Fruit fly (Drosophila melanogaster): ENCODE data around the gene RpL30.
A peak's percentile ranks its signal among the peaks of the same experiment; 100 is the strongest.

The RpL30 gene

dm6 chr2L:19021278-19022220, 12.4 kb upstream of the RpL30 start (continued):
- TF ChIP-seq Drgx (GFP tag; IDR thresholded peaks at IDR 0.05) (no peak), jigr1 (GFP tag; IDR thresholded peaks at IDR 0.05) (no peak), CG4617 (GFP tag; optimal IDR thresholded peaks at IDR 0.05; ENCODE audit: borderline replicate concordance) (no peak), wek (GFP tag; optimal IDR thresholded peaks at IDR 0.05) (no peak), Ada2b (GFP tag; IDR thresholded peaks at IDR 0.05) (peak; percentile 65), CG16815 (GFP tag; optimal IDR thresholded peaks at IDR 0.05) (peak; percentile 51), bcd (GFP tag; optimal IDR thresholded peaks at IDR 0.05) (peak; percentile 70), Hsf (GFP tag; optimal IDR thresholded peaks at IDR 0.05) (peak; percentile 71), repo (GFP tag; optimal IDR thresholded peaks at IDR 0.05) (no peak), CG18011 (GFP tag; optimal IDR thresholded peaks at IDR 0.05) (peak; percentile 50), PHDP (tag; optimal IDR thresholded peaks at IDR 0.05) (peak; percentile 85), ftz-f1 (GFP tag; optimal IDR thresholded peaks at IDR 0.05) (no peak), schlank (tag; optimal IDR thresholded peaks at IDR 0.05) (peak; percentile 31), Hr51 (GFP tag; optimal IDR thresholded peaks at IDR 0.05) (peak; percentile 12 to 89), Mrtf (GFP tag; IDR thresholded peaks at IDR 0.05) (0 out of 3 replicates have a peak, but pooled peaks have one; percentile 26), lov (optimal IDR thresholded peaks at IDR 0.05) (no peak), lov (GFP tag; IDR thresholded peaks at IDR 0.05) (no peak), CG31365 (tag; optimal IDR thresholded peaks at IDR 0.05) (peak; percentile 25), org-1 (GFP tag; optimal IDR thresholded peaks at IDR 0.05) (peak; percentile 84), zen (tag; optimal IDR thresholded peaks at IDR 0.05) (peak; percentile 4), CG7372 (GFP tag; IDR thresholded peaks at IDR 0.05) (peak; percentile 66), Hr78 (GFP tag; optimal IDR thresholded peaks at IDR 0.05) (peak in 1 of 2 experiments; percentile 68), Tbp (GFP tag; optimal IDR thresholded peaks at IDR 0.05) (no peak), fu2 (GFP tag; optimal IDR thresholded peaks at IDR 0.05) (peak; percentile 4), B-H1 (GFP tag; IDR thresholded peaks at IDR 0.05) (no peak), CG32772 (GFP tag; IDR thresholded peaks at IDR 0.05) (no peak), ro (GFP tag; IDR thresholded peaks at IDR 0.05) (peak; percentile 53; the same call in 1 of the 2 replicates), psq (GFP tag; optimal IDR thresholded peaks at IDR 0.05) (no peak), CG17568 (GFP tag; optimal IDR thresholded peaks at IDR 0.05) (peak; percentile 67), CG10543 (GFP tag; optimal IDR thresholded peaks at IDR 0.05) (peak; percentile 96), pros (GFP tag; optimal IDR thresholded peaks at IDR 0.05) (no peak), CG10147 (GFP tag; optimal IDR thresholded peaks at IDR 0.05) (peak; percentile 86), bigmax (GFP tag; optimal IDR thresholded peaks at IDR 0.05) (no peak), fd64A (GFP tag; optimal IDR thresholded peaks at IDR 0.05) (peak; percentile 40), crol (GFP tag; IDR thresholded peaks at IDR 0.05) (peak; percentile 91), CG6765 (GFP tag; optimal IDR thresholded peaks at IDR 0.05) (peak; percentile 23), bbx (GFP tag; IDR thresholded peaks at IDR 0.05; ENCODE audit: partially characterized antibody) (no peak), Dek (tag; optimal IDR thresholded peaks at IDR 0.05) (peak; percentile 78), CG3847 (GFP tag; IDR thresholded peaks at IDR 0.05) (peak; percentile 69), GATAe (GFP tag; conservative IDR thresholded peaks at IDR 0.05) (no peak), tgo (GFP tag; IDR thresholded peaks at IDR 0.05) (peak; percentile 86), onecut (GFP tag; IDR thresholded peaks at IDR 0.05) (peak; percentile 55), kah (GFP tag; optimal IDR thresholded peaks at IDR 0.05) (peak; percentile 38), gt (GFP tag; IDR thresholded peaks at IDR 0.05) (no peak), Dip3 (GFP tag; optimal IDR thresholded peaks at IDR 0.05) (no peak), vvl (GFP tag; IDR thresholded peaks at IDR 0.05) (peak; percentile 76), CG3838 (GFP tag; optimal IDR thresholded peaks at IDR 0.05) (no peak), CG14667 (GFP tag; IDR thresholded peaks at IDR 0.05) (peak; percentile 36), CG9876 (GFP tag; optimal IDR thresholded peaks at IDR 0.05) (no peak)

Data from whole organism, embryonic.